Worm (Caenorhabditis elegans): ENCODE results near the gene C24A3.4.

ce11 chrX:9034310-9034709 is 42.1 kb downstream of the C24A3.4 start, which contains the start of gene nep-22:
- no peak for TF ChIP-seq mcd-1 (GFP tag; IDR thresholded peaks at IDR 0.05)
- no peak for TF ChIP-seq lin-54 (GFP tag; optimal IDR thresholded peaks at IDR 0.05)
- TF ChIP-seq F57C9.4 (tag; optimal IDR thresholded peaks at IDR 0.05) = no peak
- TF ChIP-seq F10E7.11 (tag; optimal IDR thresholded peaks at IDR 0.05) = no peak
- TF ChIP-seq F22D6.2 (tag; optimal IDR thresholded peaks at IDR 0.05) = no peak
- TF ChIP-seq mes-4 (tag; optimal IDR thresholded peaks at IDR 0.05) = no peak
